Worm (Caenorhabditis elegans) whole organism, L1 larva: Measurements from ENCODE around the gene trap-4.

ENCODE experiments used
- C16A3.4 ChIP-seq: fragments of 150-350 bp; optimal IDR thresholded peaks from 2 replicates; lab custom pipeline; 2014; ENCODE audit warnings: missing biosample characterization, missing genetic modification characterization
- C34B4.2 ChIP-seq: sonication (generic microtip); optimal IDR thresholded peaks from 2 replicates; lab custom pipeline; 2017; ENCODE audit warnings: mild to moderate bottlenecking, missing genetic modification characterization, missing compliant biosample characterization
- Y116A8C.19 ChIP-seq: sonication (generic microtip); optimal IDR thresholded peaks from 2 replicates; lab custom pipeline; 2016; ENCODE audit warnings: missing compliant biosample characterization, missing genetic modification characterization, borderline replicate concordance
- ceh-82 ChIP-seq, 3 experiments: fragments of 150-350 bp in 1 of 3; sonication (generic microtip) in 2 of 3; optimal IDR thresholded peaks; 2 replicates each; lab custom pipeline; 2014 to 2017; ENCODE audit warnings: missing biosample characterization in 3 of 3, missing genetic modification characterization in 3 of 3
- ceh-90 ChIP-seq: sonication (generic microtip); optimal IDR thresholded peaks from 2 replicates; lab custom pipeline; 2016; ENCODE audit warnings: missing genetic modification characterization, missing compliant biosample characterization
- ces-1 ChIP-seq: fragments of 150-350 bp; optimal IDR thresholded peaks from 2 replicates; lab custom pipeline; 2014; ENCODE audit warnings: missing biosample characterization, missing genetic modification reagents, missing genetic modification characterization
- dpl-1 ChIP-seq, 3 experiments: fragments of 150-350 bp in 2 of 3; sonication (generic microtip) in 1 of 3; optimal IDR thresholded peaks; 2 replicates each; lab custom pipeline; 2014 to 2017; ENCODE audit warnings: missing biosample characterization in 3 of 3, missing genetic modification characterization in 3 of 3, missing genetic modification reagents in 3 of 3
- dsc-1 ChIP-seq: sonication (generic microtip); optimal IDR thresholded peaks from 2 replicates; lab custom pipeline; 2016; ENCODE audit warnings: mild to moderate bottlenecking, missing genetic modification characterization, missing compliant biosample characterization
- efl-1 ChIP-seq, 4 experiments: fragments of 150-350 bp; optimal IDR thresholded peaks in 3 of 4; peaks in 1 of 4; 1 replicate in 1 of 4; 2 replicates in 3 of 4; lab custom pipeline; 2014; ENCODE audit warnings: missing biosample characterization in 2 of 4, missing genetic modification characterization in 2 of 4, missing genetic modification reagents in 2 of 4
- egl-13 ChIP-seq: sonication (generic microtip); optimal IDR thresholded peaks from 2 replicates; lab custom pipeline; 2016; ENCODE audit warnings: missing genotype, missing genetic modification reagents, missing genetic modification characterization, missing compliant biosample characterization
- egl-27 ChIP-seq, 2 experiments: fragments of 150-350 bp in 1 of 2; sonication (generic microtip); optimal IDR thresholded peaks; 3 replicates each; lab custom pipeline; 2017 to 2018; ENCODE audit warnings: missing biosample characterization in 2 of 2, missing genetic modification characterization in 2 of 2, missing genetic modification reagents in 2 of 2
- elt-3 ChIP-seq, 6 experiments: fragments of 150-350 bp in 1 of 6; sonication (generic microtip); optimal IDR thresholded peaks; 2 replicates each; lab custom pipeline; 2017 to 2018; ENCODE audit warnings: missing biosample characterization in 6 of 6, missing genetic modification characterization in 6 of 6, inconsistent platforms in 1 of 6
- fkh-10 ChIP-seq: sonication (generic microtip); optimal IDR thresholded peaks from 2 replicates; lab custom pipeline; 2017; ENCODE audit warnings: missing biosample characterization, missing genetic modification reagents, missing genetic modification characterization
- fkh-4 ChIP-seq: sonication (generic microtip); optimal IDR thresholded peaks from 2 replicates; lab custom pipeline; 2016; ENCODE audit warnings: missing compliant biosample characterization, missing genetic modification characterization, borderline replicate concordance
- fkh-8 ChIP-seq: sonication (generic microtip); optimal IDR thresholded peaks from 2 replicates; lab custom pipeline; 2016; ENCODE audit warnings: mild to moderate bottlenecking, missing genetic modification characterization, missing compliant biosample characterization
- fos-1 ChIP-seq: fragments of 150-350 bp; optimal IDR thresholded peaks from 2 replicates; lab custom pipeline; 2014; ENCODE audit warnings: missing biosample characterization, missing genetic modification characterization
- jun-1 ChIP-seq: fragments of 150-350 bp; optimal IDR thresholded peaks from 2 replicates; lab custom pipeline; 2014; ENCODE audit warnings: missing biosample characterization, missing genetic modification reagents, missing genetic modification characterization
- lin-35 ChIP-seq, 2 experiments: fragments of 150-350 bp; optimal IDR thresholded peaks; 2 replicates each; lab custom pipeline; 2014; ENCODE audit warnings: missing biosample characterization in 2 of 2, missing genetic modification characterization in 2 of 2, missing genetic modification reagents in 2 of 2
- lir-3 ChIP-seq: sonication (generic microtip); optimal IDR thresholded peaks from 2 replicates; lab custom pipeline; 2016; ENCODE audit warnings: mild to moderate bottlenecking, missing genetic modification characterization, moderate library complexity, missing compliant biosample characterization; ENCODE audit not compliant: poor library complexity
- mab-9 ChIP-seq: fragments of 200-800 bp; sonication (Bioruptor generic); IDR thresholded peaks from 2 replicates; pipeline ENCODE4 v1.3.6; 2022; ENCODE audit warnings: missing genetic modification reagents, missing genetic modification characterization, missing compliant biosample characterization
- mef-2 ChIP-seq: fragments of 150-350 bp; optimal IDR thresholded peaks from 2 replicates; lab custom pipeline; 2014; ENCODE audit warnings: missing biosample characterization, missing genetic modification characterization
- mep-1 ChIP-seq: fragments of 150-350 bp; optimal IDR thresholded peaks from 2 replicates; lab custom pipeline; 2014; ENCODE audit warnings: missing biosample characterization, missing genetic modification characterization
- nhr-19 ChIP-seq: fragments of 200-800 bp; sonication (Bioruptor generic); conservative IDR thresholded peaks from 2 replicates; pipeline ENCODE4 v1.3.6; 2022; ENCODE audit warnings: missing genetic modification characterization, missing compliant biosample characterization
- nhr-20 ChIP-seq: sonication (generic microtip); optimal IDR thresholded peaks from 2 replicates; lab custom pipeline; 2016; ENCODE audit warnings: mild to moderate bottlenecking, missing genetic modification characterization, missing compliant biosample characterization
- nhr-28 ChIP-seq: fragments of 150-350 bp; optimal IDR thresholded peaks from 2 replicates; lab custom pipeline; 2014; ENCODE audit warnings: missing biosample characterization, missing genetic modification characterization
- nhr-71 ChIP-seq: sonication (generic microtip); optimal IDR thresholded peaks from 2 replicates; lab custom pipeline; 2016; ENCODE audit warnings: mild to moderate bottlenecking, missing genetic modification characterization, moderate library complexity, missing compliant biosample characterization
- nhr-76 ChIP-seq: sonication (generic microtip); optimal IDR thresholded peaks from 2 replicates; lab custom pipeline; 2017; ENCODE audit warnings: missing biosample characterization, missing genetic modification characterization
- nhr-77 ChIP-seq: fragments of 150-350 bp; optimal IDR thresholded peaks from 2 replicates; lab custom pipeline; 2014; ENCODE audit warnings: missing biosample characterization, missing genetic modification characterization
- nhr-85 ChIP-seq: sonication (generic microtip); peaks from one replicate; lab custom pipeline; 2016; ENCODE audit warnings: missing genetic modification characterization, inconsistent platforms, missing compliant biosample characterization
- pqm-1 ChIP-seq: sonication (generic microtip); optimal IDR thresholded peaks from 3 replicates; lab custom pipeline; 2017; ENCODE audit warnings: missing biosample characterization, missing genetic modification characterization
- rnt-1 ChIP-seq: sonication (generic microtip); optimal IDR thresholded peaks from 2 replicates; lab custom pipeline; 2016; ENCODE audit warnings: mild to moderate bottlenecking, missing genetic modification characterization, moderate library complexity, missing compliant biosample characterization
- skn-1 ChIP-seq: fragments of 150-350 bp; optimal IDR thresholded peaks from 2 replicates; lab custom pipeline; 2014; ENCODE audit warnings: missing biosample characterization, missing genetic modification characterization
- snu-23 ChIP-seq: sonication (generic microtip); optimal IDR thresholded peaks from 2 replicates; lab custom pipeline; 2016; ENCODE audit warnings: missing genetic modification characterization, missing compliant biosample characterization
- sox-4 ChIP-seq: sonication (generic microtip); optimal IDR thresholded peaks from 2 replicates; lab custom pipeline; 2016; ENCODE audit warnings: missing genetic modification characterization, missing compliant biosample characterization
- sptf-1 ChIP-seq: fragments of 150-350 bp; optimal IDR thresholded peaks from 2 replicates; lab custom pipeline; 2014; ENCODE audit warnings: missing biosample characterization, missing genetic modification characterization
- unc-130 ChIP-seq: fragments of 150-350 bp; optimal IDR thresholded peaks from 2 replicates; lab custom pipeline; 2017; ENCODE audit warnings: missing biosample characterization, missing genetic modification characterization, inconsistent platforms
- unc-30 ChIP-seq: sonication (generic microtip); optimal IDR thresholded peaks from 2 replicates; lab custom pipeline; 2017; ENCODE audit warnings: missing biosample characterization, missing genetic modification characterization
- unc-62 ChIP-seq: fragments of 150-350 bp; optimal IDR thresholded peaks from 2 replicates; lab custom pipeline; 2014; ENCODE audit warnings: missing biosample characterization, missing genetic modification reagents, missing genetic modification characterization
- unc-86 ChIP-seq: sonication (generic microtip); optimal IDR thresholded peaks from 2 replicates; lab custom pipeline; 2016; ENCODE audit warnings: missing genetic modification characterization, missing compliant biosample characterization
- xbp-1 ChIP-seq: sonication (generic microtip); optimal IDR thresholded peaks from 2 replicates; lab custom pipeline; 2016; ENCODE audit warnings: missing genetic modification characterization, missing compliant biosample characterization
- zag-1 ChIP-seq: fragments of 150-350 bp; optimal IDR thresholded peaks from 2 replicates; lab custom pipeline; 2014; ENCODE audit warnings: missing biosample characterization, missing genetic modification characterization
- zip-4 ChIP-seq: fragments of 200-800 bp; sonication (Bioruptor generic); optimal IDR thresholded peaks from 2 replicates; lab custom pipeline; 2018; ENCODE audit warnings: mild to moderate bottlenecking, missing genetic modification characterization, moderate library complexity, missing compliant biosample characterization

trap-4 gene

DNA sequence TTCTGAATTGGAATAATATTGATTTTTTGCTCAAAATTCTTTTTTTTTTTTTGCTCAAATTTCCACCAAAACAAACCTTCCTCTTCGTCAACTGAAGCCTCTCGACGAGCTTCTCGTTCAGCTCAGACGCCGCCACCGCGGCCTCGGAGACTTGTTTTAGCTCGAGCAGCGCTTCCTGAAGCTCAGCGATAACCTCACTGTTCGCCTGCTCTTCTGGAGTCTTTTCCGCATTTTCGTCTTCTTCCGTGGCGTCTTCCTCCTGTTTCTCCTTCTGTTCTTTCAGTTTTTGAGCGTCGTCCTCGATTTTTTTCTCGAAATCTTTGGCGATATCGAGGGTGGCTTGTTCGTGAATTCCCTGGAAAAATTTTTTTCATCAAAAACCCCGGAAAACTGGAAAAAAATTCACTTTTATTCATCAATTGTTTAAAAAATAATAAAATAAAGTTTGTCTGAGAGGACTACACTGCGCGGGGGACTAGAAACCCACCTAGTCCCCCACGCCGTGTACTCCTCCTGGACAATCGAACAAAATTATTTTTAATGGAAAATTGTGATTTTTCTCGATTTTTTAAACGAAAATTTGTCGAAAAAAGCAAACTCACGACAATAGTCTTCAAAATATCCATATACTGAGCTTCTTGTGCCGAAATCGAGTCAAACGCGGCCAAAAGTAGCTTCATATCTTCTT lies 25.7 kb downstream of the trap-4 start (continued):
- TF ChIP-seq unc-62 (GFP tag; lab: Kevin White, UChicago): no peak
- TF ChIP-seq nhr-20: peak; percentile 96
- TF ChIP-seq egl-13 (tag; lab: Kevin White, UChicago): peak; percentile 100
- TF ChIP-seq fkh-8 (tag; lab: Kevin White, UChicago): peak; percentile 95
- TF ChIP-seq nhr-85 (tag; lab: Kevin White, UChicago): peak; percentile 99
- TF ChIP-seq fos-1 (tag; lab: Kevin White, UChicago): peak; percentile 66
- peak; percentile 100 for TF ChIP-seq fkh-4
- peak; percentile 98 for TF ChIP-seq nhr-71 (tag; lab: Kevin White, UChicago)
- TF ChIP-seq snu-23: peak; percentile 96
- peak; percentile 99 for TF ChIP-seq lir-3 (tag; lab: Kevin White, UChicago)
- no peak for TF ChIP-seq pqm-1
- peak; percentile 97 for TF ChIP-seq xbp-1 (tag; lab: Kevin White, UChicago)
- TF ChIP-seq ceh-82 (tag; optimal IDR thresholded peaks at IDR 0.05; lab: Kevin White, UChicago): peak; percentile 82 to 92 (median 87)
- peak; percentile 96 for TF ChIP-seq unc-86
- peak; percentile 91 for TF ChIP-seq zip-4 (GFP tag; lab: Kevin White, UChicago)
- peak in 2 of 6 experiments; percentile 48 to 55 for TF ChIP-seq elt-3 (tag; optimal IDR thresholded peaks at IDR 0.05; lab: Kevin White, UChicago)
- TF ChIP-seq mab-9 (GFP tag; lab: Robert Waterston, UW): peak; percentile 97
- TF ChIP-seq dpl-1 (GFP tag; optimal IDR thresholded peaks at IDR 0.05; lab: Kevin White, UChicago): peak; percentile 69 to 80 (median 80)
- peak; percentile 100 for TF ChIP-seq ceh-90 (tag; lab: Kevin White, UChicago)
- no peak for TF ChIP-seq egl-27 (tag; optimal IDR thresholded peaks at IDR 0.05; lab: Kevin White, UChicago)
- peak; percentile 41 for TF ChIP-seq nhr-77
- TF ChIP-seq unc-30: no peak
- no peak for TF ChIP-seq nhr-76 (tag; lab: Kevin White, UChicago)
- TF ChIP-seq C34B4.2 (tag; lab: Kevin White, UChicago): peak; percentile 66
- TF ChIP-seq Y116A8C.19: peak; percentile 99
- TF ChIP-seq fkh-10 (GFP tag; lab: Kevin White, UChicago): peak; percentile 40
- peak; percentile 69 for TF ChIP-seq jun-1 (tag; lab: Kevin White, UChicago)
- TF ChIP-seq dsc-1 (tag; lab: Kevin White, UChicago): peak; percentile 99
- peak; percentile 66 for TF ChIP-seq C16A3.4
- TF ChIP-seq nhr-19 (GFP tag; lab: Robert Waterston, UW): peak; percentile 95
- peak; percentile 32 for TF ChIP-seq mef-2
- no peak for TF ChIP-seq nhr-28 (tag; lab: Kevin White, UChicago)
- TF ChIP-seq ces-1 (GFP tag; lab: Kevin White, UChicago): no peak
- peak; percentile 71 to 77 for TF ChIP-seq lin-35 (GFP tag; optimal IDR thresholded peaks at IDR 0.05; lab: Kevin White, UChicago)
- no peak for TF ChIP-seq sptf-1 (tag; lab: Kevin White, UChicago)

DNA sequence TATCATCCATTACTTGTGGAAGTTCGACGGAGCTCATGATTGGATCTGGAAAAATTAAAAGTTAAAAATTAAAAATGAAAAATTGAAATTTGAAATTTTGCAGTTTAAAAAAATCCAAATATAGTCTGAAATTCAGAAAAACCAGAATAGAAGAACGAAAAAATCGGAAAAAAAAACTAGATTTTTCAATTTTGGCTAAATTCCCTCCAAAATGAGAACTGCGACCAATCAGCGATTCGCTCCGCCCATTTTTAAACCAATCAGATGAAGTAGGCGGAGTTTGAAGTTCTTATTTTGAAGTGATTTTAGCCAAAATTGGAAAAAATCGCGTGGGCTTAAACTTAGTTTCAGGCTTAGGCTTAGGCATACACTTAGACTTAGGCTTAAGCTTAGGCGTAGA lies 26.4 kb downstream of the trap-4 start, which contains the start of gene Y56A3A.7:
Y56A3A.7 (minus strand) TSS at position 47 of the 400 bp plus-strand sequence.
- TF ChIP-seq sox-4 (tag; lab: Kevin White, UChicago) (no peak), efl-1 (optimal IDR thresholded peaks at IDR 0.05; lab: Kevin White, UChicago) (no peak), efl-1 (GFP tag; optimal IDR thresholded peaks at IDR 0.05 in 1 of 2; lab: Kevin White, UChicago) (peak in 1 of 2 experiments; percentile 79)
- TF ChIP-seq, all 84 proteins: peak for 1

DNA sequence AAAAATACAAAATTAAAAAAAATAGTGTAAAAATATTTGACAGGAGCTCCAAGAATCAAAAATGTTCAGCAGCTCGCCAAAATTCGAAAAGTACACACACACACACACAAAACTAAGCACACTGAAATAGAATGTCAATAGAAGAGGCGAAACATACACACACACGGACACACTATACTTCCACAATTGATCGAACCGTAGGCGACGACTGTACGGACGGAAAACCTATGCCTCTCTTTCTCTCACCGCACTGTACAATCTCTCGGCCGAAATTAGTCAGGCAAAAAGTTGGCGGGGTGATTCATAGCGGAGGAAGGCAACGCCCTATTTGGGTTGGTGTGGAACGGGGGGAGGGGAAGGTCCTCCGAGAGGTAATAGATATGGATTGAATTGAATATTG lies 27.0 kb downstream of the trap-4 start:
- TF ChIP-seq elt-3 (tag; optimal IDR thresholded peaks at IDR 0.05; lab: Kevin White, UChicago) (no peak), zag-1 (tag; lab: Kevin White, UChicago) (no peak), jun-1 (tag; lab: Kevin White, UChicago) (no peak), pqm-1 (no peak), mep-1 (tag; lab: Kevin White, UChicago) (peak; percentile 46), rnt-1 (tag; lab: Kevin White, UChicago) (no peak), lin-35 (GFP tag; optimal IDR thresholded peaks at IDR 0.05; lab: Kevin White, UChicago) (peak in 1 of 2 experiments; percentile 47), skn-1 (peak; percentile 2), unc-30 (no peak), unc-130 (tag; lab: Kevin White, UChicago) (no peak), efl-1 (optimal IDR thresholded peaks at IDR 0.05; lab: Kevin White, UChicago) (no peak), efl-1 (GFP tag; optimal IDR thresholded peaks at IDR 0.05 in 1 of 2; lab: Kevin White, UChicago) (peak in 1 of 2 experiments; percentile 41), C16A3.4 (peak; percentile 5), nhr-20 (peak; percentile 3)
